Worm (Caenorhabditis elegans) whole organism, young adult: Measurements from ENCODE around the gene Y45F10B.3.

Experiments
- B0035.1 ChIP-seq: sonication (generic microtip); optimal IDR thresholded peaks from 2 replicates; lab custom pipeline; 2016; ENCODE audit warnings: missing genetic modification characterization, mild to moderate bottlenecking, missing compliant biosample characterization, missing genotype, missing genetic modification reagents
- C06A6.2 ChIP-seq: fragments of 200-800 bp; sonication (Bioruptor generic); conservative IDR thresholded peaks from 2 replicates; pipeline ENCODE4 v1.3.6; 2022; ENCODE audit warnings: missing genetic modification characterization, missing compliant biosample characterization
- D2030.7 ChIP-seq: fragments of 200-800 bp; sonication (Bioruptor generic); IDR thresholded peaks from 2 replicates; pipeline ENCODE4 v1.3.6; 2022; ENCODE audit warnings: missing genetic modification reagents, missing genetic modification characterization, missing compliant biosample characterization
- F10E7.11 ChIP-seq: sonication (generic microtip); optimal IDR thresholded peaks from 2 replicates; lab custom pipeline; 2017; ENCODE audit warnings: mild to moderate bottlenecking, missing genetic modification characterization, moderate library complexity, missing compliant biosample characterization
- F33H1.4 ChIP-seq: fragments of 200-800 bp; sonication (Bioruptor generic); IDR thresholded peaks from 2 replicates; pipeline ENCODE4 v1.3.6; 2022; ENCODE audit warnings: missing genetic modification reagents, missing genetic modification characterization, missing compliant biosample characterization
- F37B4.10 ChIP-seq: fragments of 200-800 bp; sonication (Bioruptor generic); IDR thresholded peaks from 2 replicates; pipeline ENCODE4 v1.3.6; 2022; ENCODE audit warnings: missing genetic modification characterization, missing compliant biosample characterization
- F49E8.2 ChIP-seq: sonication (generic microtip); optimal IDR thresholded peaks from 3 replicates; lab custom pipeline; 2017; ENCODE audit warnings: missing genetic modification characterization, mild to moderate bottlenecking, missing compliant biosample characterization, antibody characterized with exemption, moderate library complexity; ENCODE audit not compliant: insufficient read depth
- F57A8.1 ChIP-seq: fragments of 200-800 bp; sonication (Bioruptor generic); optimal IDR thresholded peaks from 2 replicates; lab custom pipeline; 2018; ENCODE audit warnings: mild to moderate bottlenecking, missing genetic modification characterization, moderate library complexity, missing compliant biosample characterization
- Y79H2A.3 ChIP-seq: fragments of 200-800 bp; sonication (Bioruptor generic); conservative IDR thresholded peaks from 2 replicates; pipeline ENCODE4 v1.3.6; 2022; ENCODE audit warnings: missing genetic modification reagents, missing genetic modification characterization, missing compliant biosample characterization
- aptf-3 ChIP-seq: fragments of 200-800 bp; sonication (Bioruptor generic); IDR thresholded peaks from 2 replicates; pipeline ENCODE4 v1.3.6; 2022; ENCODE audit warnings: missing genetic modification characterization, missing compliant biosample characterization
- attf-6 ChIP-seq: fragments of 200-800 bp; sonication (Bioruptor generic); IDR thresholded peaks from 2 replicates; pipeline ENCODE4 v1.3.6; 2022; ENCODE audit warnings: missing genetic modification reagents, missing genetic modification characterization, missing compliant biosample characterization
- bed-1 ChIP-seq: fragments of 200-800 bp; sonication (Bioruptor generic); IDR thresholded peaks from 2 replicates; pipeline ENCODE4 v1.3.6; 2022; ENCODE audit warnings: missing genetic modification reagents, missing genetic modification characterization, missing compliant biosample characterization
- bed-2 ChIP-seq: fragments of 200-800 bp; sonication (Bioruptor generic); IDR thresholded peaks from 2 replicates; pipeline ENCODE4 v1.3.6; 2022; ENCODE audit warnings: missing genetic modification reagents, missing genetic modification characterization, missing compliant biosample characterization
- cebp-1 ChIP-seq, 2 experiments: fragments of 200-800 bp in 1 of 2; sonication (Bioruptor generic) in 1 of 2; sonication (generic microtip) in 1 of 2; IDR thresholded peaks in 1 of 2; optimal IDR thresholded peaks in 1 of 2; 2 replicates each; pipeline versions ENCODE4 v1.3.6 to Lab custom; 2017 to 2022; ENCODE audit warnings: missing compliant biosample characterization in 2 of 2, missing genetic modification characterization in 2 of 2, mild to moderate bottlenecking in 1 of 2, missing genetic modification reagents in 1 of 2, moderate library complexity in 1 of 2
- cebp-2 ChIP-seq: fragments of 200-800 bp; sonication (Bioruptor generic); IDR thresholded peaks from 2 replicates; pipeline ENCODE4 v1.3.6; 2022; ENCODE audit warnings: missing genetic modification characterization, missing compliant biosample characterization
- ceh-100 ChIP-seq: fragments of 200-800 bp; sonication (Bioruptor generic); IDR thresholded peaks from 2 replicates; pipeline ENCODE4 v1.3.6; 2022; ENCODE audit warnings: missing genetic modification reagents, missing genetic modification characterization, missing compliant biosample characterization
- ceh-91 ChIP-seq: fragments of 200-800 bp; sonication (Bioruptor generic); IDR thresholded peaks from 2 replicates; pipeline ENCODE4 v1.3.6; 2022; ENCODE audit warnings: missing genetic modification reagents, missing genetic modification characterization, missing compliant biosample characterization
- dox-1 ChIP-seq: fragments of 200-800 bp; sonication (Bioruptor generic); IDR thresholded peaks from 2 replicates; pipeline ENCODE4 v1.3.6; 2022; ENCODE audit warnings: missing genetic modification reagents, missing genetic modification characterization, missing compliant biosample characterization
- egl-18 ChIP-seq: fragments of 200-800 bp; sonication (Bioruptor generic); IDR thresholded peaks from 2 replicates; pipeline ENCODE4 v1.3.6; 2022; ENCODE audit warnings: missing genetic modification reagents, missing genetic modification characterization, missing compliant biosample characterization
- ekl-4 ChIP-seq: fragments of 200-800 bp; sonication (Bioruptor generic); IDR thresholded peaks from 2 replicates; pipeline ENCODE4 v1.3.6; 2022; ENCODE audit warnings: missing genetic modification reagents, missing genetic modification characterization, missing compliant biosample characterization
- hmg-1.2 ChIP-seq: fragments of 200-800 bp; sonication (Bioruptor generic); IDR thresholded peaks from 2 replicates; pipeline ENCODE4 v1.3.6; 2022; ENCODE audit warnings: missing genetic modification reagents, missing genetic modification characterization, missing compliant biosample characterization
- hsf-1 ChIP-seq: fragments of 200-800 bp; sonication (Bioruptor generic); IDR thresholded peaks from 2 replicates; pipeline ENCODE4 v1.3.6; 2022; ENCODE audit warnings: missing genetic modification reagents, missing genetic modification characterization, missing compliant biosample characterization
- lin-26 ChIP-seq: fragments of 200-800 bp; sonication (Bioruptor generic); IDR thresholded peaks from 2 replicates; pipeline ENCODE4 v1.3.6; 2022; ENCODE audit warnings: missing genetic modification reagents, missing genetic modification characterization, missing compliant biosample characterization
- lin-54 ChIP-seq: fragments of 200-800 bp; sonication (Bioruptor generic); optimal IDR thresholded peaks from 2 replicates; lab custom pipeline; 2018; ENCODE audit warnings: mild to moderate bottlenecking, missing genetic modification characterization, missing compliant biosample characterization
- lsl-1 ChIP-seq: fragments of 200-800 bp; sonication (Bioruptor generic); optimal IDR thresholded peaks from 2 replicates; lab custom pipeline; 2018; ENCODE audit warnings: mild to moderate bottlenecking, missing genetic modification characterization, moderate library complexity, missing compliant biosample characterization
- madf-10 ChIP-seq: sonication (generic microtip); optimal IDR thresholded peaks from 2 replicates; lab custom pipeline; 2016; ENCODE audit warnings: mild to moderate bottlenecking, missing genetic modification characterization, missing compliant biosample characterization
- madf-6 ChIP-seq: fragments of 200-800 bp; sonication (Bioruptor generic); IDR thresholded peaks from 2 replicates; pipeline ENCODE4 v1.3.6; 2022; ENCODE audit warnings: missing genetic modification reagents, missing genetic modification characterization, missing compliant biosample characterization
- nfya-2 ChIP-seq: fragments of 200-800 bp; sonication (Bioruptor generic); IDR thresholded peaks from 2 replicates; pipeline ENCODE4 v1.3.6; 2022; ENCODE audit warnings: missing genetic modification reagents, missing genetic modification characterization, missing compliant biosample characterization
- nhr-80 ChIP-seq: sonication (generic microtip); optimal IDR thresholded peaks from 2 replicates; lab custom pipeline; 2016; ENCODE audit warnings: missing genetic modification characterization, missing compliant biosample characterization
- pbrm-1 ChIP-seq: fragments of 200-800 bp; sonication (Bioruptor generic); IDR thresholded peaks from 2 replicates; pipeline ENCODE4 v1.3.6; 2022; ENCODE audit warnings: missing genetic modification reagents, missing genetic modification characterization, missing compliant biosample characterization
- rcor-1 ChIP-seq: fragments of 200-800 bp; sonication (Bioruptor generic); IDR thresholded peaks from 2 replicates; pipeline ENCODE4 v1.3.6; 2022; ENCODE audit warnings: missing genetic modification reagents, missing genetic modification characterization, missing compliant biosample characterization
- rec-8 ChIP-seq, 2 experiments: sonication (generic microtip); optimal IDR thresholded peaks; 2 replicates each; lab custom pipeline; 2016; ENCODE audit warnings: mild to moderate bottlenecking in 2 of 2, missing genetic modification characterization in 2 of 2, missing genetic modification reagents in 2 of 2, missing genotype in 2 of 2, missing biosample characterization in 1 of 2, missing compliant biosample characterization in 1 of 2, moderate library complexity in 1 of 2
- sea-2 ChIP-seq: fragments of 200-800 bp; sonication (Bioruptor generic); IDR thresholded peaks from 2 replicates; pipeline ENCODE4 v1.3.6; 2022; ENCODE audit warnings: missing genetic modification characterization, missing compliant biosample characterization
- snpc-1.1 ChIP-seq: sonication (generic microtip); optimal IDR thresholded peaks from 2 replicates; lab custom pipeline; 2017; ENCODE audit warnings: missing genetic modification characterization, mild to moderate bottlenecking, missing compliant biosample characterization, antibody characterized with exemption, moderate library complexity, missing genotype, missing genetic modification reagents; ENCODE audit not compliant: insufficient read depth
- snpc-1.3 ChIP-seq: sonication (generic microtip); optimal IDR thresholded peaks from 2 replicates; lab custom pipeline; 2017; ENCODE audit warnings: missing genetic modification characterization, mild to moderate bottlenecking, missing compliant biosample characterization, antibody characterized with exemption, moderate library complexity, missing genotype, missing genetic modification reagents; ENCODE audit not compliant: insufficient read depth
- snpc-3.4 ChIP-seq: sonication (generic microtip); optimal IDR thresholded peaks from 2 replicates; lab custom pipeline; 2017; ENCODE audit warnings: missing genetic modification characterization, mild to moderate bottlenecking, missing compliant biosample characterization, antibody characterized with exemption, moderate library complexity, missing genotype, missing genetic modification reagents
- snpc-4 ChIP-seq, 5 experiments: fragments of 150-350 bp in 1 of 5; sonication (generic microtip) in 4 of 5; optimal IDR thresholded peaks; 2 replicates each; lab custom pipeline; 2014 to 2018; ENCODE audit warnings: missing genetic modification characterization in 5 of 5, missing biosample characterization in 3 of 5, antibody characterized with exemption in 2 of 5, mild to moderate bottlenecking in 2 of 5, missing compliant biosample characterization in 2 of 5, missing genotype in 2 of 5, moderate library complexity in 2 of 5, missing genetic modification reagents in 1 of 5
- tbp1 ChIP-seq: fragments of 200-800 bp; sonication (Bioruptor generic); optimal IDR thresholded peaks from 2 replicates; lab custom pipeline; 2018; ENCODE audit warnings: mild to moderate bottlenecking, missing genetic modification characterization, missing compliant biosample characterization
- unc-62 ChIP-seq: fragments of 150-350 bp; optimal IDR thresholded peaks from 2 replicates; lab custom pipeline; 2014; ENCODE audit warnings: missing biosample characterization, missing genetic modification reagents, missing genetic modification characterization
- zfh-2 ChIP-seq: fragments of 200-800 bp; sonication (Bioruptor generic); conservative IDR thresholded peaks from 2 replicates; pipeline ENCODE4 v1.3.6; 2022; ENCODE audit warnings: missing genetic modification reagents, missing genetic modification characterization, missing compliant biosample characterization
- zim-3 ChIP-seq: sonication (generic microtip); optimal IDR thresholded peaks from 2 replicates; lab custom pipeline; 2017; ENCODE audit warnings: mild to moderate bottlenecking, missing genetic modification characterization, moderate library complexity, missing compliant biosample characterization
- ztf-22 ChIP-seq: fragments of 200-800 bp; sonication (Bioruptor generic); optimal IDR thresholded peaks from 2 replicates; lab custom pipeline; 2018; ENCODE audit warnings: mild to moderate bottlenecking, missing genetic modification characterization, moderate library complexity, missing compliant biosample characterization
- ztf-3 ChIP-seq: fragments of 200-800 bp; sonication (Bioruptor generic); optimal IDR thresholded peaks from 2 replicates; lab custom pipeline; 2018; ENCODE audit warnings: mild to moderate bottlenecking, missing genetic modification characterization, missing compliant biosample characterization

The Y45F10B.3 gene

ce11 chrIV:13601428-13601827, 8.0 kb downstream of the Y45F10B.3 start:
- TF ChIP-seq ekl-4 (GFP tag; lab: Robert Waterston, UW), result peak; percentile 21; the same call in 1 of the 2 replicates
- peak; percentile 22; the same call in 1 of the 2 replicates for TF ChIP-seq rcor-1 (GFP tag; lab: Robert Waterston, UW)
- TF ChIP-seq hsf-1 (GFP tag; lab: Robert Waterston, UW), result peak; percentile 46; the same call in 1 of the 2 replicates
- TF ChIP-seq nfya-2, result no peak
- peak; percentile 36 for TF ChIP-seq snpc-1.3 (tag; lab: Kevin White, UChicago)
- peak; percentile 19 for TF ChIP-seq lsl-1 (GFP tag; lab: Kevin White, UChicago)
- TF ChIP-seq snpc-4 (GFP tag; optimal IDR thresholded peaks at IDR 0.05; lab: Kevin White, UChicago), result peak; percentile 87
- peak; percentile 92 to 98 (median 95) for TF ChIP-seq snpc-4 (tag; optimal IDR thresholded peaks at IDR 0.05; lab: Kevin White, UChicago)
- no peak for TF ChIP-seq C06A6.2 (GFP tag; lab: Robert Waterston, UW)
- peak; percentile 97 for TF ChIP-seq hmg-1.2
- TF ChIP-seq D2030.7, result peak; percentile 53
- peak; percentile 77 for TF ChIP-seq madf-6 (GFP tag; lab: Robert Waterston, UW)
- TF ChIP-seq dox-1 (GFP tag; lab: Robert Waterston, UW), result peak; percentile 29; the same call in 1 of the 2 replicates
- TF ChIP-seq snpc-3.4 (tag; lab: Kevin White, UChicago), result peak; percentile 77
- no peak for TF ChIP-seq nhr-80 (tag; lab: Kevin White, UChicago)
- 0 out of 2 replicates have a peak, but pooled peaks have one; percentile 39 for TF ChIP-seq lin-26 (GFP tag; lab: Robert Waterston, UW)
- peak; percentile 99 for TF ChIP-seq attf-6 (GFP tag; lab: Robert Waterston, UW)
- TF ChIP-seq sea-2 (GFP tag; lab: Robert Waterston, UW), result no peak
- TF ChIP-seq cebp-2, result 0 out of 2 replicates have a peak, but pooled peaks have one; percentile 51
- TF ChIP-seq lin-54 (GFP tag; lab: Kevin White, UChicago), result peak; percentile 30
- TF ChIP-seq snpc-1.1 (tag; lab: Kevin White, UChicago), result peak; percentile 93
- TF ChIP-seq ceh-100 (GFP tag; lab: Robert Waterston, UW), result peak; percentile 14; the same call in 1 of the 2 replicates
- peak; percentile 84 for TF ChIP-seq pbrm-1
- TF ChIP-seq bed-1 (GFP tag; lab: Robert Waterston, UW), result no peak
- TF ChIP-seq F33H1.4, result peak; percentile 33; the same call in 1 of the 2 replicates
- TF ChIP-seq tbp1 (GFP tag; lab: Kevin White, UChicago), result peak; percentile 75
- TF ChIP-seq B0035.1, result no peak
- peak; percentile 86 for TF ChIP-seq F49E8.2 (tag; lab: Kevin White, UChicago)

ce11 chrIV:13601973-13602669, 8.7 kb downstream of the Y45F10B.3 start, which contains the start of gene Y45F10B.59:
Gene Y45F10B.59 (plus strand): TSS chrIV:13602619.
- TF ChIP-seq F49E8.2 (tag; lab: Kevin White, UChicago), result no peak
- no peak for TF ChIP-seq egl-18 (GFP tag; lab: Robert Waterston, UW)
- no peak for TF ChIP-seq ztf-3
- TF ChIP-seq bed-1 (GFP tag; lab: Robert Waterston, UW), result no peak
- no peak for TF ChIP-seq Y79H2A.3 (GFP tag; lab: Robert Waterston, UW)
- TF ChIP-seq F10E7.11 (tag; lab: Kevin White, UChicago), result no peak
- TF ChIP-seq rec-8 (tag; optimal IDR thresholded peaks at IDR 0.05; lab: Kevin White, UChicago), result no peak
- no peak for TF ChIP-seq zim-3 (tag; lab: Kevin White, UChicago)
- no peak for TF ChIP-seq F37B4.10 (GFP tag; lab: Robert Waterston, UW)
- TF ChIP-seq cebp-1 (GFP tag; IDR thresholded peaks at IDR 0.05; lab: Robert Waterston, UW), result no peak
- TF ChIP-seq cebp-1 (tag; optimal IDR thresholded peaks at IDR 0.05; lab: Kevin White, UChicago), result no peak
- peak; percentile 92 for TF ChIP-seq snpc-4 (GFP tag; optimal IDR thresholded peaks at IDR 0.05; lab: Kevin White, UChicago)
- peak; percentile 90 to 94 (median 92) for TF ChIP-seq snpc-4 (tag; optimal IDR thresholded peaks at IDR 0.05; lab: Kevin White, UChicago)
- no peak for TF ChIP-seq unc-62 (GFP tag; lab: Kevin White, UChicago)
- no peak for TF ChIP-seq ceh-91 (GFP tag; lab: Robert Waterston, UW)
- peak; percentile 94 for TF ChIP-seq attf-6 (GFP tag; lab: Robert Waterston, UW)
- TF ChIP-seq bed-2 (GFP tag; lab: Robert Waterston, UW), result no peak
- peak; percentile 57 for TF ChIP-seq D2030.7
- TF ChIP-seq zfh-2 (GFP tag; lab: Robert Waterston, UW), result no peak
- TF ChIP-seq ztf-22 (GFP tag; lab: Kevin White, UChicago), result no peak
- no peak for TF ChIP-seq aptf-3 (GFP tag; lab: Robert Waterston, UW)
- no peak for TF ChIP-seq F57A8.1 (GFP tag; lab: Kevin White, UChicago)
- TF ChIP-seq tbp1 (GFP tag; lab: Kevin White, UChicago), result peak; percentile 68
- TF ChIP-seq lin-26 (GFP tag; lab: Robert Waterston, UW), result no peak
- TF ChIP-seq madf-10 (tag; lab: Kevin White, UChicago), result no peak
